Fruit fly (Drosophila melanogaster): ENCODE measurements around the gene CG5556.

CG5556 gene

dm6 chr2L:1315283-1315682, 37.4 kb downstream of the CG5556 start (continued):
- TF ChIP-seq nmo (GFP tag; optimal IDR thresholded peaks at IDR 0.05) (no peak), sob (GFP tag; IDR thresholded peaks at IDR 0.05) (no peak), Nf-YB (GFP tag; optimal IDR thresholded peaks at IDR 0.05) (no peak), BtbVII (GFP tag; optimal IDR thresholded peaks at IDR 0.05) (no peak), ttk (GFP tag; IDR thresholded peaks at IDR 0.05) (no peak), dimm (GFP tag; IDR thresholded peaks at IDR 0.05) (no peak), luna (GFP tag; optimal IDR thresholded peaks at IDR 0.05) (no peak), Lhr (GFP tag; optimal IDR thresholded peaks at IDR 0.05) (no peak), CG4854 (GFP tag; optimal IDR thresholded peaks at IDR 0.05) (no peak), usp (GFP tag; optimal IDR thresholded peaks at IDR 0.05) (no peak), sc (optimal IDR thresholded peaks at IDR 0.05) (no peak), sc (GFP tag; optimal IDR thresholded peaks at IDR 0.05) (no peak), Gug (GFP tag; IDR thresholded peaks at IDR 0.05) (0 out of 4 replicates have a peak, but pooled peaks have one; percentile 11), Fer2 (tag; optimal IDR thresholded peaks at IDR 0.05) (no peak), CG3995 (GFP tag; optimal IDR thresholded peaks at IDR 0.05) (no peak), pum (GFP tag; optimal IDR thresholded peaks at IDR 0.05) (no peak), CG4617 (GFP tag; optimal IDR thresholded peaks at IDR 0.05; ENCODE audit: borderline replicate concordance) (no peak), kah (GFP tag; optimal IDR thresholded peaks at IDR 0.05) (no peak), HLH3B (GFP tag; IDR thresholded peaks at IDR 0.05) (no peak), Sox100B (GFP tag; optimal IDR thresholded peaks at IDR 0.05) (no peak), CG17912 (GFP tag; optimal IDR thresholded peaks at IDR 0.05) (no peak), Dp (GFP tag; optimal IDR thresholded peaks at IDR 0.05) (no peak), sisA (GFP tag; IDR thresholded peaks at IDR 0.05) (0 out of 2 replicates have a peak, but pooled peaks have one; percentile 9), dmrt99B (tag; optimal IDR thresholded peaks at IDR 0.05) (peak; percentile 4), CG12219 (GFP tag; optimal IDR thresholded peaks at IDR 0.05) (no peak), CG2678 (tag; optimal IDR thresholded peaks at IDR 0.05) (peak; percentile 1), slou (GFP tag; optimal IDR thresholded peaks at IDR 0.05) (no peak), onecut (GFP tag; IDR thresholded peaks at IDR 0.05) (no peak), CG13287 (GFP tag; IDR thresholded peaks at IDR 0.05; ENCODE audit: partially characterized antibody) (no peak), CG5245 (GFP tag; optimal IDR thresholded peaks at IDR 0.05) (no peak), CG10462 (GFP tag; optimal IDR thresholded peaks at IDR 0.05) (no peak), wek (GFP tag; optimal IDR thresholded peaks at IDR 0.05) (no peak), Ada2b (GFP tag; IDR thresholded peaks at IDR 0.05) (no peak), CG8359 (GFP tag; optimal IDR thresholded peaks at IDR 0.05; ENCODE audit: borderline replicate concordance) (no peak), CG11723 (GFP tag; optimal IDR thresholded peaks at IDR 0.05) (no peak), prd (optimal IDR thresholded peaks at IDR 0.05) (no peak), prd (GFP tag; IDR thresholded peaks at IDR 0.05) (peak; percentile 63), Hmx (GFP tag; optimal IDR thresholded peaks at IDR 0.05) (no peak), CG31224 (GFP tag; IDR thresholded peaks at IDR 0.05) (no peak), cad (GFP tag; optimal IDR thresholded peaks at IDR 0.05) (no peak), CG18599 (GFP tag; optimal IDR thresholded peaks at IDR 0.05) (peak; percentile 32), Jarid2 (GFP tag; optimal IDR thresholded peaks at IDR 0.05) (no peak), CG10959 (GFP tag; IDR thresholded peaks at IDR 0.05) (no peak), eve (GFP tag; optimal IDR thresholded peaks at IDR 0.05) (no peak)

All from whole organism, embryonic.